Fruit fly (Drosophila melanogaster) whole organism, embryonic: ENCODE data around the gene ND-18.

ENCODE experiments used
- B-H2 ChIP-seq: fragments of 200-800 bp; sonication (Bioruptor generic); optimal IDR thresholded peaks from 2 replicates; lab custom pipeline; 2018; ENCODE audit warnings: missing biosample characterization, mild to moderate bottlenecking, missing genetic modification characterization
- Bdp1 ChIP-seq: fragments of 200-800 bp; sonication (Bioruptor generic); optimal IDR thresholded peaks from 3 replicates; lab custom pipeline; 2016; ENCODE audit warnings: missing biosample characterization, missing genetic modification characterization
- BtbVII ChIP-seq: fragments of 200-800 bp; sonication (Bioruptor generic); optimal IDR thresholded peaks from 3 replicates; lab custom pipeline; 2017; ENCODE audit warnings: missing biosample characterization, mild to moderate bottlenecking, missing genetic modification characterization
- CG10267 ChIP-seq: fragments of 200-800 bp; sonication (Bioruptor generic); optimal IDR thresholded peaks from 2 replicates; lab custom pipeline; 2018; ENCODE audit warnings: missing biosample characterization, mild to moderate bottlenecking, missing genetic modification characterization, moderate library complexity
- CG11456 ChIP-seq: fragments of 200-800 bp; sonication (Bioruptor generic); IDR thresholded peaks from 3 replicates; pipeline ENCODE4 v1.3.6; 2022; ENCODE audit warnings: missing biosample characterization, missing genetic modification characterization
- CG11560 ChIP-seq: fragments of 200-800 bp; sonication (Bioruptor generic); IDR thresholded peaks from 3 replicates; pipeline ENCODE4 v1.3.6; 2022; ENCODE audit warnings: missing biosample characterization, missing genetic modification characterization
- CG12071 ChIP-seq: fragments of 200-800 bp; sonication (Bioruptor generic); optimal IDR thresholded peaks from 3 replicates; lab custom pipeline; 2018; ENCODE audit warnings: missing biosample characterization, mild to moderate bottlenecking, missing genetic modification characterization
- CG12769 ChIP-seq: fragments of 200-800 bp; sonication (Bioruptor generic); optimal IDR thresholded peaks from 2 replicates; lab custom pipeline; 2019; ENCODE audit warnings: missing biosample characterization, mild to moderate bottlenecking, missing genetic modification characterization, moderate library complexity
- CG17328 ChIP-seq: fragments of 200-800 bp; sonication (Bioruptor generic); IDR thresholded peaks from 2 replicates; pipeline ENCODE4 v1.3.6; 2022; ENCODE audit warnings: missing biosample characterization, missing genetic modification characterization
- CG17802 ChIP-seq: fragments of 200-800 bp; sonication (Bioruptor generic); optimal IDR thresholded peaks from 2 replicates; lab custom pipeline; 2018; ENCODE audit warnings: missing biosample characterization, mild to moderate bottlenecking, missing genetic modification characterization, moderate library complexity
- CG2129 ChIP-seq: fragments of 200-800 bp; sonication (Bioruptor generic); IDR thresholded peaks from 2 replicates; pipeline ENCODE4 v1.3.6; 2022; ENCODE audit warnings: missing biosample characterization, missing genetic modification characterization; ENCODE audit not compliant: partially characterized antibody
- CG31365 ChIP-seq: fragments of 200-800 bp; sonication (Bioruptor generic); optimal IDR thresholded peaks from 2 replicates; lab custom pipeline; 2018; ENCODE audit warnings: missing biosample characterization, mild to moderate bottlenecking, missing genetic modification characterization
- CG33213 ChIP-seq: fragments of 200-800 bp; sonication (Bioruptor generic); optimal IDR thresholded peaks from 3 replicates; lab custom pipeline; 2016; ENCODE audit warnings: missing biosample characterization, missing genetic modification characterization
- CG34224 ChIP-seq: fragments of 200-800 bp; sonication (Bioruptor generic); IDR thresholded peaks from 3 replicates; pipeline ENCODE4 v1.3.6; 2022; ENCODE audit warnings: missing biosample characterization, missing genetic modification characterization; ENCODE audit not compliant: partially characterized antibody
- CG4360 ChIP-seq: fragments of 200-800 bp; sonication (Bioruptor generic); IDR thresholded peaks from 2 replicates; pipeline ENCODE4 v1.3.6; 2022; ENCODE audit warnings: missing biosample characterization, missing genetic modification characterization
- CG4617 ChIP-seq: fragments of 200-800 bp; sonication (Bioruptor generic); optimal IDR thresholded peaks from 3 replicates; lab custom pipeline; 2016; ENCODE audit warnings: missing biosample characterization, missing genetic modification characterization, borderline replicate concordance
- CG6765 ChIP-seq: fragments of 200-800 bp; sonication (Bioruptor generic); optimal IDR thresholded peaks from 3 replicates; lab custom pipeline; 2017; ENCODE audit warnings: missing biosample characterization, mild to moderate bottlenecking, missing genetic modification characterization
- CG7556 ChIP-seq: fragments of 200-800 bp; sonication (Bioruptor generic); optimal IDR thresholded peaks from 2 replicates; lab custom pipeline; 2017; ENCODE audit warnings: missing biosample characterization, mild to moderate bottlenecking, missing genetic modification characterization
- CG8924 ChIP-seq: fragments of 200-800 bp; optimal IDR thresholded peaks from 3 replicates; lab custom pipeline; 2019; ENCODE audit warnings: missing biosample characterization, mild to moderate bottlenecking, missing genetic modification characterization, moderate library complexity
- CoRest ChIP-seq: fragments of 200-800 bp; sonication (Bioruptor generic); optimal IDR thresholded peaks from 3 replicates; lab custom pipeline; 2018; ENCODE audit warnings: missing biosample characterization, mild to moderate bottlenecking, missing genetic modification characterization, moderate library complexity
- D ChIP-seq, 2 experiments: fragments of 200-800 bp in 1 of 2; fragments of >200 bp in 1 of 2; sonication (Bioruptor generic) in 1 of 2; optimal IDR thresholded peaks; 2 replicates in 1 of 2; 3 replicates in 1 of 2; lab custom pipeline; 2017; ENCODE audit warnings: mild to moderate bottlenecking in 1 of 2, missing biosample characterization in 1 of 2, missing genetic modification characterization in 1 of 2, missing genetic modification reagents in 1 of 2
- Dbx ChIP-seq: fragments of 200-800 bp; sonication (Bioruptor generic); IDR thresholded peaks from 3 replicates; pipeline ENCODE4 v1.3.6; 2022; ENCODE audit warnings: missing biosample characterization, missing genetic modification characterization
- E2f1 ChIP-seq: fragments of 200-800 bp; sonication (Bioruptor generic); IDR thresholded peaks from 2 replicates; pipeline ENCODE4 v1.3.6; 2022; ENCODE audit warnings: missing biosample characterization, missing genetic modification characterization
- ERR ChIP-seq: fragments of 200-800 bp; sonication (Bioruptor generic); optimal IDR thresholded peaks from 2 replicates; lab custom pipeline; 2016; ENCODE audit warnings: missing biosample characterization, missing genetic modification characterization
- HHEX ChIP-seq: fragments of 200-800 bp; sonication (Bioruptor generic); optimal IDR thresholded peaks from 3 replicates; lab custom pipeline; 2017; ENCODE audit warnings: missing biosample characterization, mild to moderate bottlenecking, missing genetic modification characterization, missing genetic modification reagents
- Hr51 ChIP-seq, 2 experiments: fragments of 200-800 bp; sonication (Bioruptor generic); optimal IDR thresholded peaks; 2 replicates in 1 of 2; 3 replicates in 1 of 2; lab custom pipeline; 2016 to 2018; ENCODE audit warnings: missing biosample characterization in 2 of 2, missing genetic modification characterization in 2 of 2, mild to moderate bottlenecking in 1 of 2, moderate library complexity in 1 of 2
- Hr78 ChIP-seq, 2 experiments: fragments of 200-800 bp in 1 of 2; fragments of >200 bp in 1 of 2; sonication (Bioruptor generic) in 1 of 2; optimal IDR thresholded peaks; 2 replicates each; lab custom pipeline; 2017 to 2019; ENCODE audit warnings: missing biosample characterization in 2 of 2, missing genetic modification characterization in 2 of 2, mild to moderate bottlenecking in 1 of 2, moderate library complexity in 1 of 2
- Meics ChIP-seq: fragments of 200-800 bp; sonication (Bioruptor generic); optimal IDR thresholded peaks from 2 replicates; lab custom pipeline; 2017; ENCODE audit warnings: missing biosample characterization, mild to moderate bottlenecking, missing genetic modification characterization
- NFAT ChIP-seq: fragments of 200-800 bp; sonication (Bioruptor generic); IDR thresholded peaks from 2 replicates; pipeline ENCODE4 v1.3.6; 2022; ENCODE audit warnings: missing biosample characterization, missing genetic modification characterization
- Neu2 ChIP-seq: fragments of 200-800 bp; sonication (Bioruptor generic); optimal IDR thresholded peaks from 3 replicates; lab custom pipeline; 2016; ENCODE audit warnings: missing biosample characterization, missing genetic modification characterization, borderline replicate concordance
- NfI ChIP-seq: fragments of 200-800 bp; sonication (Bioruptor generic); optimal IDR thresholded peaks from 3 replicates; lab custom pipeline; 2018; ENCODE audit warnings: missing biosample characterization, mild to moderate bottlenecking, missing genetic modification characterization, moderate library complexity
- Oaz ChIP-seq: fragments of 200-800 bp; sonication (Bioruptor generic); IDR thresholded peaks from 2 replicates; pipeline ENCODE4 v1.3.6; 2022; ENCODE audit warnings: missing biosample characterization, missing genetic modification characterization
- Oli ChIP-seq: fragments of 200-800 bp; sonication (Bioruptor generic); optimal IDR thresholded peaks from 2 replicates; lab custom pipeline; 2018; ENCODE audit warnings: missing biosample characterization, mild to moderate bottlenecking, missing genetic modification characterization, moderate library complexity
- ap ChIP-seq: fragments of 200-800 bp; sonication (Bioruptor generic); IDR thresholded peaks from 2 replicates; pipeline ENCODE4 v1.3.6; 2022; ENCODE audit warnings: missing biosample characterization, missing genetic modification characterization
- ato ChIP-seq: fragments of 200-800 bp; sonication (Bioruptor generic); IDR thresholded peaks from 2 replicates; pipeline ENCODE4 v1.3.6; 2022; ENCODE audit warnings: missing biosample characterization, missing genetic modification characterization; ENCODE audit not compliant: partially characterized antibody
- bcd ChIP-seq: fragments of 200-800 bp; sonication (Bioruptor generic); optimal IDR thresholded peaks from 2 replicates; lab custom pipeline; 2017; ENCODE audit warnings: missing biosample characterization, mild to moderate bottlenecking, missing genetic modification characterization
- ci ChIP-seq: fragments of 200-800 bp; sonication (Bioruptor generic); IDR thresholded peaks from 3 replicates; pipeline ENCODE4 v1.3.6; 2022; ENCODE audit warnings: missing biosample characterization, missing genetic modification characterization
- crp ChIP-seq, 2 experiments: fragments of 200-800 bp; sonication (Bioruptor generic); optimal IDR thresholded peaks; 2 replicates in 1 of 2; 3 replicates in 1 of 2; lab custom pipeline; 2017; ENCODE audit warnings: missing biosample characterization in 2 of 2, missing genetic modification characterization in 2 of 2, mild to moderate bottlenecking in 1 of 2, moderate library complexity in 1 of 2
- jigr1 ChIP-seq: fragments of 200-800 bp; sonication (Bioruptor generic); IDR thresholded peaks from 3 replicates; pipeline ENCODE4 v1.3.6; 2022; ENCODE audit warnings: missing biosample characterization, missing genetic modification characterization
- kay ChIP-seq: fragments of 200-800 bp; sonication (Bioruptor generic); optimal IDR thresholded peaks from 2 replicates; lab custom pipeline; 2016; ENCODE audit warnings: missing biosample characterization, missing genetic modification characterization
- lbe ChIP-seq: fragments of 200-800 bp; sonication (Bioruptor generic); optimal IDR thresholded peaks from 2 replicates; lab custom pipeline; 2016; ENCODE audit warnings: missing biosample characterization, mild to moderate bottlenecking, missing genetic modification characterization
- run ChIP-seq: fragments of 200-800 bp; sonication (Bioruptor generic); optimal IDR thresholded peaks from 3 replicates; lab custom pipeline; 2018; ENCODE audit warnings: missing biosample characterization, mild to moderate bottlenecking, missing genetic modification characterization
- sna ChIP-seq: fragments of 200-800 bp; sonication (Bioruptor generic); IDR thresholded peaks from 2 replicates; pipeline ENCODE4 v1.3.6; 2022; ENCODE audit warnings: missing biosample characterization, missing genetic modification characterization; ENCODE audit not compliant: partially characterized antibody
- tna ChIP-seq: fragments of 200-800 bp; sonication (Bioruptor generic); IDR thresholded peaks from 2 replicates; pipeline ENCODE4 v1.3.6; 2022; ENCODE audit warnings: missing biosample characterization, missing genetic modification characterization; ENCODE audit not compliant: partially characterized antibody
- twi ChIP-seq: fragments of 200-800 bp; optimal IDR thresholded peaks from 2 replicates; lab custom pipeline; 2019; ENCODE audit warnings: missing biosample characterization, mild to moderate bottlenecking, missing genetic modification characterization, moderate library complexity

ND-18 gene

DNA sequence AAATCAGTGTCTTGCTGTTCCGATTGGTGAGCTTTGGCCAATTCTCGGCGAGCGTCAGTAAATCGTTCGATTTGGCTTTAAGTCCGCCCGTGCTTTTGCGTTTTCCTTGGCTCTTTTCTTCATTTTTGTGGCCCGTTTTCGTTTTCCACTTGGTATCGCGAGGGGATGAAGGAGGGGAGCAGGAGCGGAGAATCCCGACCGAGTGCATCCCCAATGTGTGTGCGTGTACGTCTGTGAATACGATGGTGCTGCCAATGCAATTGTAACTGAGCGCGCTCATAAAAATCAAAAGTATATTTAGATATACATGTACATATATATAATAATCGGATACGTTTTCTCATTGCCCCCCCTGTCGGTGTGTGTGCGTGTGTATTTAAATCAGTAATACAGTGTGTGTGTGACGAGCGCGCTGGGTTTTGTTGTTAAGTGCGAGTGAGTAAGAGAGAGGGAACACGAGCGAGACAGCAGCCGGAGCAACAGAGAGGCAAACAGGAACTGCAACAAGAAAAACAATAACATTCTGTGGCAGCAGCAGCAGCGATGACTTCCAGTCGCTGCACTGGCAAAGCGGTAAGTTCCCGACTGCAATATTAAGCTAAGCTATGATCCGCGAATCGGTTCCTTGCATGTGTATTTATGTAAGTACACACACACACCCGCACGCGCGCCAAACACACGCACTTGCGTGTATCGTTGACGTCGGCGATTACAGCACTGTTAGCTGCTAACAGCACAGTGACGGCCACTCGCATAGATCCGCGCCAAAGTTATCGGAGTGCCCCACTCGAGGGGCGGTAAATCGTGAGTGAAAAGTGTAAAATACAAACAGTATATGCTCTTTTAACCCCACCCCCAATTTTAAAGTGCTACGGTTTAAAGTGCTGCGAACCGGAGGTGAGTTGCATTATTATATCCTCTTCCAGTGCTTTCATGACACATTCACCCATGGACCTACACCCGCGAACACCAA lies 3.7 kb downstream of the ND-18 start (continued):
- TF ChIP-seq crp (GFP tag; optimal IDR thresholded peaks at IDR 0.05; lab: Kevin White, UChicago), result no peak
- peak; percentile 35 for TF ChIP-seq B-H2 (GFP tag; lab: Kevin White, UChicago)
- no peak for TF ChIP-seq CG4617
- no peak; the same call in 1 of the 2 replicates for TF ChIP-seq Oaz
- TF ChIP-seq Hr78 (GFP tag; optimal IDR thresholded peaks at IDR 0.05; lab: Kevin White, UChicago), result no peak
- peak; percentile 33; the same call in 1 of the 2 replicates for TF ChIP-seq E2f1
- peak; percentile 65; the same call in 2 of the 3 replicates for TF ChIP-seq ci (GFP tag; lab: Robert Waterston, UW)
- peak; percentile 71 for TF ChIP-seq CG12769 (tag; lab: Kevin White, UChicago)
- TF ChIP-seq CG4360 (GFP tag; lab: Robert Waterston, UW), result no peak; the same call in 1 of the 2 replicates
- TF ChIP-seq CG34224, result no peak
- TF ChIP-seq Hr51 (GFP tag; optimal IDR thresholded peaks at IDR 0.05; lab: Kevin White, UChicago), result peak; percentile 55 to 76
- TF ChIP-seq lbe (GFP tag; lab: Kevin White, UChicago), result no peak
- TF ChIP-seq NFAT (GFP tag; lab: Robert Waterston, UW), result no peak
- no peak for TF ChIP-seq sna (GFP tag; lab: Robert Waterston, UW)
- TF ChIP-seq CG8924 (tag; lab: Kevin White, UChicago), result peak; percentile 34
- TF ChIP-seq CG17802 (tag; lab: Kevin White, UChicago), result no peak
- peak; percentile 42 for TF ChIP-seq ERR
- TF ChIP-seq D (optimal IDR thresholded peaks at IDR 0.05; lab: Kevin White, UChicago), result no peak
- peak; percentile 31 for TF ChIP-seq D (GFP tag; optimal IDR thresholded peaks at IDR 0.05; lab: Kevin White, UChicago)
- TF ChIP-seq Meics, result peak; percentile 80
- TF ChIP-seq CG17328 (GFP tag; lab: Robert Waterston, UW), result peak; percentile 49; the same call in 1 of the 2 replicates
- peak; percentile 56 for TF ChIP-seq ap (GFP tag; lab: Robert Waterston, UW)
- peak; percentile 48 for TF ChIP-seq CG7556 (GFP tag; lab: Kevin White, UChicago)
- peak; percentile 58 for TF ChIP-seq HHEX (GFP tag; lab: Kevin White, UChicago)
- TF ChIP-seq CG10267 (tag; lab: Kevin White, UChicago), result no peak
- TF ChIP-seq CG11560 (tag; lab: Robert Waterston, UW), result peak; percentile 18; the same call in 1 of the 3 replicates
- TF ChIP-seq Bdp1 (GFP tag; lab: Kevin White, UChicago), result peak; percentile 54
- TF ChIP-seq kay (GFP tag; lab: Kevin White, UChicago), result peak; percentile 42
- no peak for TF ChIP-seq ato (GFP tag; lab: Robert Waterston, UW)
- no peak for TF ChIP-seq CG6765
- TF ChIP-seq Oli, result peak; percentile 69
- TF ChIP-seq bcd (GFP tag; lab: Kevin White, UChicago), result peak; percentile 62
- TF ChIP-seq BtbVII (GFP tag; lab: Kevin White, UChicago), result peak; percentile 58
- peak; percentile 78 for TF ChIP-seq CG12071
- no peak for TF ChIP-seq tna
- TF ChIP-seq CG31365 (tag; lab: Kevin White, UChicago), result peak; percentile 48
- TF ChIP-seq CoRest (tag; lab: Kevin White, UChicago), result peak; percentile 68
- no peak for TF ChIP-seq CG33213 (GFP tag; lab: Kevin White, UChicago)
- no peak for TF ChIP-seq run
- peak; percentile 64 for TF ChIP-seq NfI (GFP tag; lab: Kevin White, UChicago)
- no peak for TF ChIP-seq Neu2
- peak; percentile 43; the same call in 1 of the 3 replicates for TF ChIP-seq Dbx (GFP tag; lab: Robert Waterston, UW)
- TF ChIP-seq twi (tag; lab: Kevin White, UChicago), result no peak
- no peak for TF ChIP-seq CG2129
- 0 out of 3 replicates have a peak, but pooled peaks have one; percentile 23 for TF ChIP-seq jigr1 (GFP tag; lab: Robert Waterston, UW)
- TF ChIP-seq CG11456 (GFP tag; lab: Robert Waterston, UW), result peak; percentile 79
